Fruit fly (Drosophila melanogaster): ENCODE measurements around the gene CG17350.

CG17350 gene

dm6 chr2L:19376145-19376544 lies 4.6 kb upstream of the CG17350 start (continued):
- TF ChIP-seq CG11696 (GFP tag; IDR thresholded peaks at IDR 0.05) = no peak
- peak; percentile 25 for TF ChIP-seq CG16815 (GFP tag; optimal IDR thresholded peaks at IDR 0.05)
- peak; percentile 18 for TF ChIP-seq Antp (GFP tag; optimal IDR thresholded peaks at IDR 0.05)
- no peak for TF ChIP-seq CG8290 (GFP tag; optimal IDR thresholded peaks at IDR 0.05)
- peak in 1 of 2 experiments; percentile 2 for TF ChIP-seq CG8290 (tag; optimal IDR thresholded peaks at IDR 0.05)
- TF ChIP-seq CoRest (tag; optimal IDR thresholded peaks at IDR 0.05) = peak; percentile 33
- peak; percentile 82 for TF ChIP-seq oc (tag; optimal IDR thresholded peaks at IDR 0.05)
- TF ChIP-seq CG17359 (tag; optimal IDR thresholded peaks at IDR 0.05) = peak; percentile 20
- TF ChIP-seq CG18262 (tag; optimal IDR thresholded peaks at IDR 0.05) = peak; percentile 68
- TF ChIP-seq phol (tag; optimal IDR thresholded peaks at IDR 0.05) = peak; percentile 56
- TF ChIP-seq tap (tag; optimal IDR thresholded peaks at IDR 0.05) = peak; percentile 35
- TF ChIP-seq CG11723 (GFP tag; optimal IDR thresholded peaks at IDR 0.05) = peak; percentile 14
- peak; percentile 33 for TF ChIP-seq CG12391 (tag; optimal IDR thresholded peaks at IDR 0.05)
- TF ChIP-seq btn (GFP tag; optimal IDR thresholded peaks at IDR 0.05) = no peak
- TF ChIP-seq ken (GFP tag; IDR thresholded peaks at IDR 0.05) = peak; percentile 58; the same call in 2 of the 3 replicates
- peak; percentile 70 for TF ChIP-seq CG10979 (tag; optimal IDR thresholded peaks at IDR 0.05)
- peak; percentile 45; the same call in 1 of the 2 replicates for TF ChIP-seq CG6689 (GFP tag; IDR thresholded peaks at IDR 0.05)
- peak; percentile 14; the same call in 1 of the 2 replicates for TF ChIP-seq CG32772 (GFP tag; IDR thresholded peaks at IDR 0.05)
- no peak for TF ChIP-seq CG8359 (GFP tag; optimal IDR thresholded peaks at IDR 0.05; ENCODE audit: borderline replicate concordance)
- TF ChIP-seq CG11093 (GFP tag; IDR thresholded peaks at IDR 0.05) = 0 out of 3 replicates have a peak, but pooled peaks have one; percentile 30
- TF ChIP-seq CG9727 (GFP tag; optimal IDR thresholded peaks at IDR 0.05) = peak; percentile 46
- peak; percentile 50 for TF ChIP-seq Neu2 (GFP tag; optimal IDR thresholded peaks at IDR 0.05; ENCODE audit: borderline replicate concordance)
- peak; percentile 34; the same call in 1 of the 3 replicates for TF ChIP-seq H15 (GFP tag; IDR thresholded peaks at IDR 0.05)
- TF ChIP-seq gem (tag; optimal IDR thresholded peaks at IDR 0.05) = peak; percentile 55
- TF ChIP-seq luna (GFP tag; optimal IDR thresholded peaks at IDR 0.05) = no peak
- TF ChIP-seq odd (GFP tag; optimal IDR thresholded peaks at IDR 0.05) = no peak
- peak; percentile 13 for TF ChIP-seq CG30403 (GFP tag; optimal IDR thresholded peaks at IDR 0.05)
- TF ChIP-seq ro (GFP tag; IDR thresholded peaks at IDR 0.05) = no peak
- TF ChIP-seq CG3726 (GFP tag; IDR thresholded peaks at IDR 0.05) = 0 out of 3 replicates have a peak, but pooled peaks have one; percentile 23
- TF ChIP-seq Drgx (GFP tag; IDR thresholded peaks at IDR 0.05) = peak; percentile 80
- TF ChIP-seq CG1529 (GFP tag; optimal IDR thresholded peaks at IDR 0.05) = peak; percentile 14
- TF ChIP-seq CG2678 (tag; optimal IDR thresholded peaks at IDR 0.05) = peak; percentile 37
- TF ChIP-seq CG18764 (GFP tag; optimal IDR thresholded peaks at IDR 0.05) = peak; percentile 4
- peak; percentile 18 for TF ChIP-seq Ssrp (tag; optimal IDR thresholded peaks at IDR 0.05)
- TF ChIP-seq lola (GFP tag; optimal IDR thresholded peaks at IDR 0.05) = peak in 1 of 3 experiments; percentile 67
- TF ChIP-seq Ptx1 (GFP tag; IDR thresholded peaks at IDR 0.05) = peak; percentile 27; the same call in 1 of the 2 replicates
- TF ChIP-seq CG5245 (GFP tag; optimal IDR thresholded peaks at IDR 0.05) = peak; percentile 18
- TF ChIP-seq Xrp1 (GFP tag; IDR thresholded peaks at IDR 0.05) = peak; percentile 78
- TF ChIP-seq fd96Cb (tag; optimal IDR thresholded peaks at IDR 0.05) = peak; percentile 48
- TF ChIP-seq row (GFP tag; IDR thresholded peaks at IDR 0.05) = peak; percentile 50; the same call in 2 of the 3 replicates
- 0 out of 2 replicates have a peak, but pooled peaks have one; percentile 4 for TF ChIP-seq CG4730 (GFP tag; IDR thresholded peaks at IDR 0.05)
- TF ChIP-seq CG11695 (GFP tag; IDR thresholded peaks at IDR 0.05) = no peak
- TF ChIP-seq CG11398 (GFP tag; optimal IDR thresholded peaks at IDR 0.05) = no peak
- peak; percentile 20 for TF ChIP-seq NC2β (GFP tag; optimal IDR thresholded peaks at IDR 0.05)
- no peak for TF ChIP-seq CG16863 (GFP tag; optimal IDR thresholded peaks at IDR 0.05)
- TF ChIP-seq CG4424 (GFP tag; optimal IDR thresholded peaks at IDR 0.05) = peak; percentile 47
- peak; percentile 30 for TF ChIP-seq zen (tag; optimal IDR thresholded peaks at IDR 0.05)
- TF ChIP-seq Hr39 (optimal IDR thresholded peaks at IDR 0.05) = no peak
- TF ChIP-seq Med (GFP tag) = peak; percentile 75
- TF ChIP-seq CG4820 (GFP tag; optimal IDR thresholded peaks at IDR 0.05) = peak; percentile 24
